Fruit fly (Drosophila melanogaster) Kc167 (cell line): ENCODE results near the gene BRWD3.

Experiments
- Myc ChIP-seq: fragments of >200 bp; optimal IDR thresholded peaks from 2 replicates; lab custom pipeline; 2017; ENCODE audit warnings: missing external identifiers
- Sin3A ChIP-seq: fragments of >200 bp; optimal IDR thresholded peaks from 2 replicates; lab custom pipeline; 2018; ENCODE audit warnings: missing external identifiers
- h ChIP-seq: fragments of >200 bp; optimal IDR thresholded peaks from 3 replicates; lab custom pipeline; 2018; ENCODE audit warnings: missing external identifiers
- insv ChIP-seq: fragments of >200 bp; optimal IDR thresholded peaks from 3 replicates; lab custom pipeline; 2018; ENCODE audit warnings: missing external identifiers
- psq ChIP-seq: fragments of >200 bp; optimal IDR thresholded peaks from 2 replicates; lab custom pipeline; 2017; ENCODE audit warnings: missing external identifiers
- ttk ChIP-seq: sonication (Bioruptor generic); optimal IDR thresholded peaks from 2 replicates; lab custom pipeline; 2017; ENCODE audit warnings: missing external identifiers

BRWD3 gene

DNA sequence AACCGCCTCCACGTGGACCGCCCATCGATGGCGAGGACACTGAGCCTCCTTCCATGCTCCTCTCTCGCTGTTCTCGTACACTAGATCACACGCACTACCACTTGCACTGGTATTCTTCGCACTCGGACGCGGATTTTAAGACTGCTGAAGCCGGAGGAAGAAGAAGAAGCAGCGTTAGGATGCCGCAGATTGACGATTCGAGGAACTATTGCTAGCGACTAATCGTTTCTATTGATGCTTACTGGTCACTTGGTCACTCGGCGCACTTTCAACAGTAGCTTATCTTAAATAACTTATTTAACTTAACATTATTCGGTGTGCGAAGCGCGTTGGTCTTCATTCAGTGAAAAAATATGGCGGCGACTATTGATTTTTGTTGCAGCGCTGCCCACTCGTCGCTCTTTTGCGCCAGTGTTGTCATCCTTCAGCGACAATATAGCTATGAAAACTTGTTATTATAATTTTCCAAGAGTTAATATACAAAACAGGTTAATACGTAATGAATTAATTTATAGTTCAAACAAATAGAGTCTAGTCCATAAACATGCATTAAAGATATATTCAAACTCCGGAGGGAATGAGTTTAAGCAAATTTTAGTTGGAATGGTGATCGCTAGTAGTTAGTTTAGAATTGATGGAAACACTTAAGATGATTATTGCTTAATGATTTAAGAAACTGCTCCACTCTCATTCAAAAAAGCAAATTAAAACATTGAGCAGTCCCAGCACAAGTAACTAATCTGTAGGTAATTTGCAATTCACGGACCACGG is 29.8 kb downstream of the BRWD3 start, which contains the start of the genes CG5746 and CG6454:
Gene CG5746 (minus strand): TSS at position 372 of the 771 bp plus-strand sequence.
Gene CG6454 (plus strand): TSS at position 763 of the 771 bp plus-strand sequence.
- TF ChIP-seq ttk (lab: Kevin White, UChicago) (no peak), h (no peak), Myc (no peak), psq (lab: Kevin White, UChicago) (no peak), Sin3A (lab: Kevin White, UChicago) (no peak), insv (lab: Kevin White, UChicago) (no peak)

DNA sequence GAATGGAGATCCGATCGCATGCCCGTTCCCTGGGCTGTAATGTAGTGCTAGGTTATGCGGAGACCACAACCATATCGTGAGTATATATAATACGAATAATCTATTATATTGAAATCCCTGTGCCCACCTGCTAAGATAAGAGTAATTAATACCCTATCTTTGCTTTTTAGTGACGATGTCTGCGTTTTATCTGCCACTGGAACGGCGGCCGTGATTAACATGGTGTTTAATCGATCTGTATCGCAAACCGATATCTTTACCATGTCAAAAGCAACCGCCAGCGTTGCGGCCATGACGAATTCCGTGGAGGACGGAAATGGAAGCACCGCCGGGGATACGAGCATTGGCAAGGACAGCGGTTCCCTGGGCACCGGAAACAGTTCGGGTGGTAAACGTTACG is 34.6 kb downstream of the BRWD3 start:
- TF ChIP-seq Myc = no peak
- no peak for TF ChIP-seq h
- no peak for TF ChIP-seq ttk (lab: Kevin White, UChicago)
- TF ChIP-seq Sin3A (lab: Kevin White, UChicago) = no peak
- no peak for TF ChIP-seq insv (lab: Kevin White, UChicago)
- TF ChIP-seq psq (lab: Kevin White, UChicago) = no peak

DNA sequence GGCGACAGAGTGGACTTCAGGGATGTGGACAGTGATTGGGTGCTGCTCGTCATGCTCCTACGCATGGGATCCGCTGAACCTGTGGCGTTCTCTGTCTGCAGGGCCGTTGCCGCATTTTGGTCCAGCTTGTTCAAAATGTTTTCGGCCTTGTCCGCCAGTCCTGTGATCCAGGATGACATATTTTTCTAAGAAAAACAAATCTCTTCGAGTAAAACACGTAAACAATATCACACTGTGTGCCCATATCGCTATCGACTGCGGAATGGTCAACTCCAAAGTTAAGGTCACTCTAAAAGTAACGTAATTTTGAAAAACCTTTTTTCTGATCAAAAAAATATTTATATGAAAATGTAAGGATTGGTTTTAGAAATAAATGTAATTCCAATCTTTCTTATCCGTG is 38.9 kb downstream of the BRWD3 start, which contains the start of gene Golgin84:
Gene Golgin84 (minus strand): TSS at position 241 of the 400 bp plus-strand sequence.
- TF ChIP-seq Myc = no peak
- no peak for TF ChIP-seq insv (lab: Kevin White, UChicago)
- TF ChIP-seq ttk (lab: Kevin White, UChicago) = no peak
- no peak for TF ChIP-seq psq (lab: Kevin White, UChicago)
- no peak for TF ChIP-seq h
- no peak for TF ChIP-seq Sin3A (lab: Kevin White, UChicago)

DNA sequence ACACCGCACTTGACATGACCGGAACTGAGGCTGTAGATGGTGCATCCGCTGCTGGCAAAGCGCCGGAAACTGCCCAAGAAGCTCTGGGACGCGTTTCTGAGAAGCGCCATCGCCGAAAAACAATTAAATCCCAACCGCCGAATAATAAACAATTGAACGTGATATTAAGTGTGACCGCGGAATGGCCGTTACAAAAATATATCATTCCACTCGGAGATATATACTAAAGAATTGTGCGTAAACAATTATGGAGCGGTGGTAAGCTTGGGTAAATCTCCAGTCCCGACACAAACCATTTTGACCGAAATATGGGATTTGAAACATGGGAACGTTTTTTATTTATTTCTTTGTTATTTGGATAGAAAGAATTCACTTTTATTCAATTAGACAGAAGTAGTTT is 41.2 kb downstream of the BRWD3 start, which contains the start of gene CG18528:
Gene CG18528 (minus strand): TSS at position 188 of the 400 bp plus-strand sequence.
- TF ChIP-seq Sin3A (lab: Kevin White, UChicago) (no peak), psq (lab: Kevin White, UChicago) (no peak), insv (lab: Kevin White, UChicago) (no peak), Myc (no peak), ttk (lab: Kevin White, UChicago) (no peak), h (no peak)

DNA sequence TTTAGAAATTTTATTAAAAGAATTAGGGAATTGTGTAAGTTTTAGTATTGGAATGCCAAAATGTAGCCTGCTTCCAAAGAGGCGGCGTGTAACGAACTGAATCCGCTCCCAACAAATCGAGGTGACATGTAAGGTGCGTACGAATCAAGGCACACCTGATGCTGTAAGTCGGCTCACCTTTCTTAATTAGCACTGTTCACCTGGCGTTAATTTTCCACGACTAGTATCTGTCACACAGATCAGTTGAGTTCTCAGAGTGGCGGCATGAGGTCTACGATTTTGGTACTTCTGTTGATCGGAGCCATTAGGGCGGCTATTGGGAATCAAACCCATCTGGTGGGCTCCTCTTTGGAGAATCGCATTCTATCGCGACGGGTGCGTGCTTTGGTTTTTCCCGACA is 42.8 kb downstream of the BRWD3 start, which contains the start of the genes CG5762 and CG33339:
Gene CG5762 (minus strand): TSS at position 101 of the 400 bp plus-strand sequence.
Gene CG33339 (plus strand): TSS at position 265 of the 400 bp plus-strand sequence.
- no peak for TF ChIP-seq psq (lab: Kevin White, UChicago)
- no peak for TF ChIP-seq h
- no peak for TF ChIP-seq insv (lab: Kevin White, UChicago)
- no peak for TF ChIP-seq Sin3A (lab: Kevin White, UChicago)
- TF ChIP-seq Myc = no peak
- TF ChIP-seq ttk (lab: Kevin White, UChicago) = no peak

DNA sequence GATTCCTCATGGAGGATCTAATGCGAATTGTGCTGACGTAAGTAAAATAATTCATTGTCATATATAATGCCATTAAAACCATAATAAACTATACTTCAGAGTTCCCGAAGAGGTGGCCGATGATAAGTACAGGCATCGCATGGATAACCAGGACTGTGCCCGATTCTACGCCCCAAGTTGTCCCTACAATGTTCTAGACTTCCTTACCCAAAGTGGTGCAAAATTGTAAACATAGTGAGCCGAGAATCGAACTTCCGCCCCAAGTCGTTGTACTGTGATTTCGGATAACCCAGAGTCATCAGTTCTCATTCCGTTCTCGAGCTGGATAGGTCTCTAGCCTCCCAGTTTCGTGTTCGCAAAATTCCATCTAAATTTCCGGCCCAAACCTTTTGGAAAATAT is 44.0 kb downstream of the BRWD3 start, which contains the start of gene CG33340:
Gene CG33340 (plus strand): TSS at position 301 of the 400 bp plus-strand sequence.
- TF ChIP-seq h = no peak
- TF ChIP-seq psq (lab: Kevin White, UChicago) = no peak
- TF ChIP-seq Sin3A (lab: Kevin White, UChicago) = no peak
- no peak for TF ChIP-seq Myc
- no peak for TF ChIP-seq ttk (lab: Kevin White, UChicago)
- no peak for TF ChIP-seq insv (lab: Kevin White, UChicago)

DNA sequence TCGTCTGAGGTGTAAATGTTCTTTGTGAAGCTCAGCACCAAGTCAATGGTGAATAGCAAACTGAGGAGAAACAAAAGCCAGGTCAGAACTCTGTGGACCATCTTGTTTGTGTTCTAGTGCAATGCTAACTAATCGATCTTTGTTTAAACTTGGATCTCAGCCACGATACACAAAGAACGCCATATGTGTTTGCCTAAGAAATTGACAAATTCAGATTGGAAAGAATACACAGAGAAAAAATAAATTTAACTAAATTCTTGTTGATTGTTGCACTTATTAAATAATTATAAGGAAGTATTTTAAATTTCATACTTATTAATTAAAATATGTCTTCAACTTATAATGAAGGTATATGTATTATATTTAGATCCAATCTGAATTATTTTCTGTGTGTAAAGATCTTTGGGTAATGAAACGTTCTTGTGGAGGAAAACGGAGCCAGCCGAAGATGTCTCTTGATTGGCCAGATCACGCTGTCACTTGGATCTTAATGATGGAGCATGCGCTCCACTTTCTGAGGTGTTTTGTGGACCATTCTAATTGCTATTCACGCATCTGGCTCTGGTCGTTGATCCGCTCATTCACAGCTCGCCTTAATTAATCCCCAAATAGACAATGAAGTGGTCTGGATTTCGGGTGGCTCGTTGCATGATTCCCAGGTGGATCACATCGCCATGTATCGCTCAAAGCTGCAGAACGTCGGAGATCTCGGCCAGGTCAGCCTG is 46.2 kb downstream of the BRWD3 start, which contains the start of the genes CG17784 and CG13613:
Gene CG17784 (minus strand): TSS at position 101 of the 725 bp plus-strand sequence.
Gene CG13613 (plus strand): TSS at position 675 of the 725 bp plus-strand sequence.
- TF ChIP-seq ttk (lab: Kevin White, UChicago) (no peak), psq (lab: Kevin White, UChicago) (no peak)

DNA sequence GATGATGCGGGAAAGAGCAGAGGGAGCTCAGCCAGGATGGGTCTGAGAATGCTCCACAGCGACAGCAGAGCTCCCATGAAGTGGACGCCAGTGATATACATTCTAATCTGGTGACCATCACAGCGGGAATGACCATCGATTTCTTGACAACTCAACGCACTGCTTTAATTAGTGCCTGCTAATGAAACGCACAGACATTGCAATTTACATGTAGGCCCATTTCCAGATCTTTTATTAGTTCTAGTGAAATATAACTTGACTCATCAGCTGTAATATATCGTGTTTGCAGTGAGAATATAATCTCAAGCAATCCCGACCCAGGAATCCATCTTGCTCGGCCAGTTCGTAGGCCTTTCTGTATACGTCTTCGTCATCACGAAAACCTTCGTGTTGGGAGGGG is 48.3 kb downstream of the BRWD3 start, which contains the start of gene CG42811:
Gene CG42811 (minus strand): TSS at position 101 of the 400 bp plus-strand sequence.
- no peak for TF ChIP-seq Sin3A (lab: Kevin White, UChicago)
- no peak for TF ChIP-seq psq (lab: Kevin White, UChicago)
- no peak for TF ChIP-seq Myc
- no peak for TF ChIP-seq insv (lab: Kevin White, UChicago)
- no peak for TF ChIP-seq h
- no peak for TF ChIP-seq ttk (lab: Kevin White, UChicago)

DNA sequence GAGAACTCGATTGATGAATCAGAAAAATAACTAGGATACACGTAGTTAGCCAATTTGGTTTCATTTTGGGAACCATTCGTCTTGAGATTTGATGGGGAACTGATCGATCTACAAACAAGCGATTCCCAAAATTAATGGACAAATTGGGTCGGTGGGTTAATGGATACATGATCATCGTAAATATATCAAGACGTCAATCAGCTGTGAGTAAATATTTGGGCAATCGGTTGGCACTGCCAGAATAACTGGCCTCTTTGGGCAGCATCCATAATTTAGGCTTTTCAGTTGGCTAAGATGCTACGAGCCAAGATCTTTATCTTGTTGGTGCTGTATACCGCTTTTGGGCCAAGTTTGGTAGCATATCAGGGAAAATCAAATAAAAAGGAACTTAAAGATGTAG is 49.3 kb downstream of the BRWD3 start, which contains the start of the genes CG42812 and CG33341:
Gene CG42812 (minus strand): TSS at position 101 of the 400 bp plus-strand sequence.
Gene CG33341 (plus strand): TSS at position 295 of the 400 bp plus-strand sequence.
- TF ChIP-seq ttk (lab: Kevin White, UChicago) = no peak
- no peak for TF ChIP-seq psq (lab: Kevin White, UChicago)
- no peak for TF ChIP-seq Myc
- TF ChIP-seq h = no peak
- TF ChIP-seq Sin3A (lab: Kevin White, UChicago) = no peak
- no peak for TF ChIP-seq insv (lab: Kevin White, UChicago)

DNA sequence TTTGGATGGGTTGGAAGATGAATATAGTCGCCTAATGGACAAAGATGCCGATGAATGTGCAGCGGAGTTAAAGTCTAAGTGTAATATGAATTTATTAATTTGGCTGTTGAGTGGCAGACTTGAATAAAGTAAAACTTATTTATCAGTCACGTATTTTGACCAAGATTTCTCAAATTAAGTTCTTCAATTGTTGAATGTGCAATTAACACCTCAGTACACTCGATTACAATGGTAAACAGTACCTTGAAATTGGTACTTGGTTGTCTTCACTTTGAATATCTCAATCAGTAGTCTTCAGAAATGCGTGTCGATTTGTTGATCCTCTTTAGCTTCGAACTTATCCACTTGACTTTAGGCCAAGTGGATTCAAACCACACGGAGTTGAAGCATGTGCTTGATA is 50.5 kb downstream of the BRWD3 start, which contains the start of gene CG13614:
Gene CG13614 (plus strand): TSS at position 301 of the 400 bp plus-strand sequence.
- TF ChIP-seq Myc = no peak
- TF ChIP-seq Sin3A (lab: Kevin White, UChicago) = no peak
- TF ChIP-seq h = no peak
- TF ChIP-seq ttk (lab: Kevin White, UChicago) = no peak
- no peak for TF ChIP-seq psq (lab: Kevin White, UChicago)
- TF ChIP-seq insv (lab: Kevin White, UChicago) = no peak

DNA sequence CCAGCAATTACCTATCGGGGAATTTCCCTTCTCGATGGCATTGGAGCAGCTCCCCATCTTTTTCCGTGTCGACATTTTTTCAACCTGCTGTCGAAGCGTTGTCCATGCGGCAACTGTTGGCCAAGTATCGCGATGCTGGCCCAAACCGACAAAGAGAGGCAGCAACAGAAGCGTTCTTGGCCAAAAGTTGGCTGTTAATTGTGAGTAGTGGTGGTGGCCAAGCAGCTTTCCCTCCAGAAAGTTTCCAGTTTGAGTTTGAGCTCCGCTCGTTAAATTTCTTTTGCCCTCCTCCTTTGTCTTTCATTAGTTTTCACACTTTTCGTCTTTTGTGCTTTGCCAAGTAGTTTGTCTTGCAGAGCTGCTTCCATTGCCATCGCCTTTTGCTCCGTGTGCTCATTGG is 53.9 kb downstream of the BRWD3 start, which contains the start of gene CG17782:
Gene CG17782 (minus strand): TSS at position 101 of the 400 bp plus-strand sequence.
- no peak for TF ChIP-seq ttk (lab: Kevin White, UChicago)
- no peak for TF ChIP-seq Sin3A (lab: Kevin White, UChicago)
- TF ChIP-seq insv (lab: Kevin White, UChicago) = no peak
- no peak for TF ChIP-seq psq (lab: Kevin White, UChicago)
- no peak for TF ChIP-seq Myc
- TF ChIP-seq h = no peak
